Worm (Caenorhabditis elegans) whole organism, L2 larva: ENCODE measurements around the gene T24E12.3.
A peak's percentile ranks its signal among the peaks of the same experiment; 100 is the strongest.

ENCODE experiments used
- C34F6.9 ChIP-seq: fragments of 150-350 bp; optimal IDR thresholded peaks from 2 replicates; lab custom pipeline; 2014; ENCODE audit warnings: missing biosample characterization, missing genetic modification characterization
- F13H6.1 ChIP-seq: sonication (generic microtip); optimal IDR thresholded peaks from 2 replicates; lab custom pipeline; 2016; ENCODE audit warnings: missing genetic modification characterization, missing compliant biosample characterization
- Y55F3AM.14 ChIP-seq: fragments of 200-800 bp; sonication (Bioruptor generic); optimal IDR thresholded peaks from 2 replicates; lab custom pipeline; 2018; ENCODE audit warnings: mild to moderate bottlenecking, missing genetic modification characterization, missing compliant biosample characterization
- ZK546.5 ChIP-seq: sonication (generic microtip); optimal IDR thresholded peaks from 2 replicates; lab custom pipeline; 2017; ENCODE audit warnings: missing biosample characterization, missing genetic modification characterization
- aly-2 ChIP-seq: fragments of 150-350 bp; optimal IDR thresholded peaks from 2 replicates; lab custom pipeline; 2014; ENCODE audit warnings: missing biosample characterization, missing genetic modification characterization
- ama-1 ChIP-seq: fragments of 150-350 bp; optimal IDR thresholded peaks from 2 replicates; lab custom pipeline; 2018; ENCODE audit warnings: inconsistent platforms
- blmp-1 ChIP-seq: sonication (generic microtip); optimal IDR thresholded peaks from 2 replicates; lab custom pipeline; 2017; ENCODE audit warnings: missing genetic modification characterization, mild to moderate bottlenecking, missing compliant biosample characterization, antibody characterized with exemption, moderate library complexity; ENCODE audit not compliant: insufficient read depth
- ceh-82 ChIP-seq: fragments of 150-350 bp; optimal IDR thresholded peaks from 2 replicates; lab custom pipeline; 2014; ENCODE audit warnings: missing biosample characterization, missing genetic modification characterization
- crh-2 ChIP-seq: sonication (generic microtip); optimal IDR thresholded peaks from 2 replicates; lab custom pipeline; 2017; ENCODE audit warnings: missing biosample characterization, missing genetic modification characterization
- egl-27 ChIP-seq: sonication (generic microtip); optimal IDR thresholded peaks from 3 replicates; lab custom pipeline; 2017; ENCODE audit warnings: missing biosample characterization, missing genetic modification reagents, missing genetic modification characterization
- elt-1 ChIP-seq: fragments of 150-350 bp; optimal IDR thresholded peaks from 2 replicates; lab custom pipeline; 2014; ENCODE audit warnings: missing biosample characterization, missing genetic modification characterization
- fos-1 ChIP-seq: fragments of 150-350 bp; optimal IDR thresholded peaks from 2 replicates; lab custom pipeline; 2014; ENCODE audit warnings: missing biosample characterization, missing genetic modification characterization
- gmeb-1 ChIP-seq: fragments of 150-350 bp; optimal IDR thresholded peaks from 2 replicates; lab custom pipeline; 2014; ENCODE audit warnings: missing biosample characterization, missing genetic modification characterization
- lin-11 ChIP-seq: fragments of 150-350 bp; sonication (generic microtip); optimal IDR thresholded peaks from 2 replicates; lab custom pipeline; 2014; ENCODE audit warnings: missing biosample characterization, missing genetic modification characterization, inconsistent platforms, mixed read lengths
- lsy-2 ChIP-seq, 2 experiments: fragments of 150-350 bp in 1 of 2; sonication (generic microtip) in 1 of 2; optimal IDR thresholded peaks; 2 replicates each; lab custom pipeline; 2014 to 2017; ENCODE audit warnings: missing biosample characterization in 2 of 2, missing genetic modification characterization in 2 of 2
- mab-5 ChIP-seq: fragments of 150-350 bp; optimal IDR thresholded peaks from 2 replicates; lab custom pipeline; 2014; ENCODE audit warnings: missing biosample characterization, missing genetic modification characterization
- mbf-1 ChIP-seq: sonication (generic microtip); optimal IDR thresholded peaks from 2 replicates; lab custom pipeline; 2017; ENCODE audit warnings: missing biosample characterization, missing genetic modification characterization
- nhr-10 ChIP-seq: sonication (generic microtip); optimal IDR thresholded peaks from 2 replicates; lab custom pipeline; 2017; ENCODE audit warnings: missing biosample characterization, missing genetic modification characterization
- nhr-11 ChIP-seq: fragments of 150-350 bp; optimal IDR thresholded peaks from 2 replicates; lab custom pipeline; 2014; ENCODE audit warnings: missing biosample characterization, missing genetic modification characterization
- nhr-12 ChIP-seq: fragments of 150-350 bp; optimal IDR thresholded peaks from 2 replicates; lab custom pipeline; 2014; ENCODE audit warnings: missing biosample characterization, missing genetic modification characterization
- nhr-129 ChIP-seq: fragments of 150-350 bp; optimal IDR thresholded peaks from 2 replicates; lab custom pipeline; 2014; ENCODE audit warnings: missing biosample characterization, missing genetic modification characterization
- nhr-21 ChIP-seq: fragments of 150-350 bp; optimal IDR thresholded peaks from 2 replicates; lab custom pipeline; 2014; ENCODE audit warnings: missing biosample characterization, missing genetic modification characterization
- nhr-23 ChIP-seq: fragments of 150-350 bp; optimal IDR thresholded peaks from 2 replicates; lab custom pipeline; 2014; ENCODE audit warnings: missing biosample characterization, missing genetic modification reagents, missing genetic modification characterization
- nhr-237 ChIP-seq: fragments of 150-350 bp; optimal IDR thresholded peaks from 2 replicates; lab custom pipeline; 2014; ENCODE audit warnings: missing biosample characterization, missing genetic modification characterization
- nhr-6 ChIP-seq: fragments of 150-350 bp; optimal IDR thresholded peaks from 2 replicates; lab custom pipeline; 2014; ENCODE audit warnings: missing biosample characterization, missing genetic modification characterization
- sem-4 ChIP-seq: fragments of 150-350 bp; optimal IDR thresholded peaks from 2 replicates; lab custom pipeline; 2014; ENCODE audit warnings: missing biosample characterization, missing genetic modification reagents, missing genetic modification characterization
- sma-9 ChIP-seq, 2 experiments: fragments of 150-350 bp in 1 of 2; sonication (generic microtip) in 1 of 2; optimal IDR thresholded peaks; 2 replicates each; lab custom pipeline; 2014 to 2016; ENCODE audit warnings: missing genetic modification characterization in 2 of 2, mild to moderate bottlenecking in 1 of 2, missing biosample characterization in 1 of 2, missing compliant biosample characterization in 1 of 2, missing genetic modification reagents in 1 of 2, moderate library complexity in 1 of 2
- snpc-4 ChIP-seq: fragments of 150-350 bp; optimal IDR thresholded peaks from 2 replicates; lab custom pipeline; 2014; ENCODE audit warnings: missing biosample characterization, missing genetic modification characterization
- unc-55 ChIP-seq: fragments of 150-350 bp; sonication (generic microtip); optimal IDR thresholded peaks from 3 replicates; lab custom pipeline; 2014; ENCODE audit warnings: missing biosample characterization, missing genetic modification reagents, missing genetic modification characterization
- ztf-1 ChIP-seq: fragments of 200-800 bp; sonication (Bioruptor generic); conservative IDR thresholded peaks from 2 replicates; pipeline ENCODE4 v1.3.6; 2022; ENCODE audit warnings: missing genetic modification characterization, missing compliant biosample characterization
- ztf-4 ChIP-seq: fragments of 150-350 bp; optimal IDR thresholded peaks from 2 replicates; lab custom pipeline; 2014; ENCODE audit warnings: missing biosample characterization, missing genetic modification characterization

Gene T24E12.3

ce11 chrII:3811816-3812332, 36.1 kb downstream of the T24E12.3 start, which contains the start of gene lido-15:
TSS of gene lido-15 (plus strand) at chrII:3812282.
- peak; percentile 11 for TF ChIP-seq C34F6.9 (tag; lab: Kevin White, UChicago)
- no peak for TF ChIP-seq unc-55 (GFP tag; lab: Kevin White, UChicago)

ce11 chrII:3815445-3816208, 39.8 kb downstream of the T24E12.3 start:
- TF ChIP-seq lin-11 (tag; lab: Kevin White, UChicago) (no peak), ZK546.5 (tag; lab: Kevin White, UChicago) (no peak), nhr-10 (tag; lab: Kevin White, UChicago) (no peak), unc-55 (GFP tag; lab: Kevin White, UChicago) (peak; percentile 28), nhr-23 (tag; lab: Kevin White, UChicago) (no peak), Y55F3AM.14 (GFP tag; lab: Kevin White, UChicago) (no peak), gmeb-1 (peak; percentile 9), F13H6.1 (tag; lab: Kevin White, UChicago) (no peak), ztf-1 (GFP tag; lab: Robert Waterston, UW) (no peak), sma-9 (GFP tag; optimal IDR thresholded peaks at IDR 0.05; lab: Kevin White, UChicago) (no peak), sma-9 (tag; optimal IDR thresholded peaks at IDR 0.05; lab: Kevin White, UChicago) (no peak), C34F6.9 (tag; lab: Kevin White, UChicago) (no peak), mbf-1 (tag; lab: Kevin White, UChicago) (no peak), blmp-1 (no peak), fos-1 (peak; percentile 93), lsy-2 (tag; optimal IDR thresholded peaks at IDR 0.05; lab: Kevin White, UChicago) (peak in 1 of 2 experiments; percentile 19)

ce11 chrII:3816251-3816849, 40.5 kb downstream of the T24E12.3 start, which contains the start of gene fbxa-24:
TSS of gene fbxa-24 (plus strand) at chrII:3816526.
- TF ChIP-seq lsy-2 (tag; optimal IDR thresholded peaks at IDR 0.05; lab: Kevin White, UChicago) (peak in 1 of 2 experiments; percentile 42), nhr-129 (tag; lab: Kevin White, UChicago) (peak; percentile 5)

DNA sequence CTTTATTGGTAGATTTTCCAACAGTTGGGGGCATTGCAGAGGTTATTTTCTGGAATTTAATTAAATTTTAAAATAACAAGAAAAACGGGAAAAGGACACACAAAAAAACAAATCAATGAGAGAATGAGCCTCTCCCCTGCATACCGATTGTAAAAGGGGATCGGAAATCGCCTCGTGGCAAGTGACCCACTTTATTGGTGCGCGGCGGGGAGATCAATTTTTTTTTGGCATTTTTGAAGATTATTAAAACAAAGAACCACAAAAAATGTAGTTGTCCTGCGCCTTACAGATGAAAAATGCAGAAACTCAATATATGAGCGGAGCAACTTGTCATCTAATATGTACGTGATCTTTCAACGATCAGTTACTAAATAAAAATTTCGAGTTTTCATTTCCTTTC, 45.4 kb downstream of the T24E12.3 start, which contains the start of gene F54D10.7:
Gene F54D10.7, minus strand, starts transcription at position 49 of the 400 bp plus-strand sequence.
- no peak for TF ChIP-seq ztf-4
- no peak for TF ChIP-seq ztf-1 (GFP tag; lab: Robert Waterston, UW)
- TF ChIP-seq nhr-129 (tag; lab: Kevin White, UChicago), result no peak
- no peak for TF ChIP-seq ceh-82
- no peak for TF ChIP-seq egl-27 (tag; lab: Kevin White, UChicago)
- TF ChIP-seq nhr-21 (tag; lab: Kevin White, UChicago), result no peak
- no peak for TF ChIP-seq mab-5 (tag; lab: Kevin White, UChicago)
- no peak for TF ChIP-seq snpc-4 (tag; lab: Kevin White, UChicago)
- no peak for TF ChIP-seq nhr-12
- no peak for TF ChIP-seq crh-2 (tag; lab: Kevin White, UChicago)

DNA sequence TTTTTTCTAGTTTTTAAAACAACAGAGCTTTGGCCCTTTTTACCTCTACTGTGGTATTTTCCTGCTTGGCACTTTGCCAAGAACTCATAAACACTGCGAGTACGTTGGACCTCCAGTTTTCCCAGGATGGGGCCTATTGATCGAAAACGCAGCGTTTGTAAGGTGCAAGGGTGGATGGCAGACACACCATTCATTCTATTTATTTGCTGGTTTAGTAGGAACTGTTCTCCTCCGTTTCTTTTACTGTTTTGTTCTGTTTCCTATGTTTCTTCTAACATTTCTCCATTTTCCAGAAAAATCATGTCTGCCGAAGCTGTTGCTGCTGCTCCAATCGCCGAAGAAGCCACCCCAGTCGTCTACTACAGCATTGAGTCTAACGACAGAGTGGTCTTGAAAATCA, 48.0 kb downstream of the T24E12.3 start, which contains the start of gene skr-15:
Gene skr-15, plus strand, starts transcription at position 301 of the 400 bp plus-strand sequence.
- TF ChIP-seq nhr-21 (tag; lab: Kevin White, UChicago) (no peak), sem-4 (no peak), nhr-237 (tag; lab: Kevin White, UChicago) (no peak), ama-1 (lab: Kevin White, UChicago) (no peak), nhr-10 (tag; lab: Kevin White, UChicago) (no peak), elt-1 (tag; lab: Kevin White, UChicago) (no peak), nhr-11 (tag; lab: Kevin White, UChicago) (no peak), nhr-12 (no peak), sma-9 (GFP tag; optimal IDR thresholded peaks at IDR 0.05; lab: Kevin White, UChicago) (no peak), sma-9 (tag; optimal IDR thresholded peaks at IDR 0.05; lab: Kevin White, UChicago) (no peak), nhr-6 (tag; lab: Kevin White, UChicago) (no peak), aly-2 (tag; lab: Kevin White, UChicago) (no peak), nhr-129 (tag; lab: Kevin White, UChicago) (no peak), lin-11 (tag; lab: Kevin White, UChicago) (no peak), egl-27 (tag; lab: Kevin White, UChicago) (no peak)
- TF ChIP-seq, all 48 proteins: peak for 0
